Worm (Caenorhabditis elegans) whole organism, L4/young adult: Measurements from ENCODE around the gene imp-2.

ENCODE experiments used
- W03F9.2 ChIP-seq: fragments of 150-350 bp; optimal IDR thresholded peaks from 2 replicates; lab custom pipeline; 2014; ENCODE audit warnings: missing biosample characterization, missing genetic modification characterization
- dao-5 ChIP-seq: sonication (generic microtip); optimal IDR thresholded peaks from 2 replicates; lab custom pipeline; 2016; ENCODE audit warnings: missing genotype, missing genetic modification characterization, moderate library complexity, missing compliant biosample characterization
- him-1 ChIP-seq: sonication (generic microtip); optimal IDR thresholded peaks from 2 replicates; lab custom pipeline; 2016; ENCODE audit warnings: missing genotype, missing genetic modification reagents, missing genetic modification characterization, missing compliant biosample characterization

DNA sequence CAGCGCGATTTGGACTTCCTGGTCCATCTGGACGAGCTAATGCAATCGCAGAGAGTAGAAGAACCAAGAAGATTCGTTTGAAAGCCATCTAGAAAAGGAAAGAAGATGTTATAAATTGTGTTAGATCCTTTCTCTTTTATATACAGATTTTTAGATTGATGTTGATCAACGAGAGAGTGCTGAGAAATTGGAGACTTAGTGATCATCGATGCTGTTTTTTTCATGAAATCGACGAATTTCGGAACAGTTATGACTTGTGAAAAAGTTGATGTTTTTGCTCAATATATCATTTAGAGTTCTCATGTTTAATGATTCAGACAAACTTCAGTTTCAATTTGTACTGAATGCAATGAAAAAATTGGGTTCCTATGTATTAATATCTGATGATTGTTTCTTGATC is 16.1 kb downstream of the imp-2 start, which contains the start of gene srlf-17:
- TF ChIP-seq him-1 (tag; lab: Kevin White, UChicago): no peak
- TF ChIP-seq dao-5 (tag; lab: Kevin White, UChicago): no peak
- TF ChIP-seq W03F9.2 (tag; lab: Kevin White, UChicago): no peak
